Worm (Caenorhabditis elegans): ENCODE results near the gene C18A11.1.

The C18A11.1 gene

DNA sequence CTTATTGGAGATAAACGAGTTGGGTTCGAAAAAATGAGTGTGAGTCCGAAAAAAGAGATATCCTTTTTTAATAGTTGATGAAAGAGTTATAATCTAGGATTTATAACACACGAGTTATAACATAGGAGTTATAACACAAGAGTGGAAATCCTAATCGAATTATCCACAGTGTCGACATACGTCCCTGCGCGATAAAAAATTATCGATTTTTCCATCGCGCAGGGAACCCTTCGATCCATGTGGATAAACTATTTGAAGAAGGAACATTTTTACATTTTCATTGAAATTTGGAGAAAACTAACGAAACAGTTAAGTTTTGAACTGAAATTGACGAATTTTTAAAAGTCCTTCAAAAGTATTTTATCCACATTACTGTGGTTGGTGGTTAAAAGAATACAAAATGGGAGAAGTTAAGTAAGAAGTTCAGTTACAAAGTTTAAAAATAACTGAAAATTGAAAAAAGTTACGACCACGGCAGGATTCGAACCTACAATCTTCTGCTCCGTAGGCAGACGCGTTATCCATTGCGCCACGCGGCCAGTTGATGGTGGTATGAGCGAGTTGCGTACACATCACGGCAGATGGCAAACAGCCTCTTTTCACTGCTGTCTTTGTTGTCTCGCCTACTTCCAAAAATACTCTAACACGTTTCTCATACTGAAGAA, 32.8 kb upstream of the C18A11.1 start (continued):
- TF ChIP-seq Y75B8A.6 (GFP tag; IDR thresholded peaks at IDR 0.05) (peak; percentile 52; the same call in 1 of the 2 replicates), lin-15B (tag; optimal IDR thresholded peaks at IDR 0.05) (peak; percentile 22), fkh-10 (GFP tag; optimal IDR thresholded peaks at IDR 0.05) (peak; percentile 97), fos-1 (tag; optimal IDR thresholded peaks at IDR 0.05) (peak; percentile 93), snpc-4 (tag; optimal IDR thresholded peaks at IDR 0.05) (no peak), unc-130 (GFP tag; optimal IDR thresholded peaks at IDR 0.05) (no peak), pqm-1 (tag; optimal IDR thresholded peaks at IDR 0.05) (peak; percentile 61), F10B5.3 (tag; optimal IDR thresholded peaks at IDR 0.05) (peak; percentile 96), lim-7 (GFP tag; IDR thresholded peaks at IDR 0.05) (peak; percentile 94), aly-2 (tag; optimal IDR thresholded peaks at IDR 0.05) (no peak), nhr-25 (tag; optimal IDR thresholded peaks at IDR 0.05; ENCODE audit: borderline replicate concordance, insufficient read depth) (peak; percentile 88), snpc-1.2 (GFP tag; IDR thresholded peaks at IDR 0.05) (peak; percentile 83), ceh-62 (tag; optimal IDR thresholded peaks at IDR 0.05) (peak; percentile 5), php-3 (GFP tag; IDR thresholded peaks at IDR 0.05) (peak; percentile 98), skn-1 (tag; optimal IDR thresholded peaks at IDR 0.05) (no peak), F49E8.2 (tag; optimal IDR thresholded peaks at IDR 0.05; ENCODE audit: borderline replicate concordance) (peak; percentile 4)

DNA sequence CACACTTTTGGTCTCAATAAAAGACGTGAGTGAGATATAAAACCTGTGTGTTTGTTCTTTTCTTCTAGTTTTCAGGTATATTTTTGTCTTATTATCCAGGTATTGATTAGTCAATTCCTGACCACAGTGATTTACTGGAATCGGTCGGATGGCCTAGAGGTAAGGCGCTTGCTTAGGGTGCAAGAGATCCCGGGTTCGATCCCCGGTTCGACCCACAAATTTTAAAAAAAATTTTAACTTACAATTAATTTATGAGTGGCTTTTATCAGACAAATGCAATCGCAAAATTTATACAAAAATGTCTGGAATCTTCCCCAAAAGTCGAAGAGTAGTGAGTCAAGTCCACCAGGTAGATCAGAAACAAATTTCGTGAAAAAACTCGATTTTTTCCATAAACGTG, 31.8 kb upstream of the C18A11.1 start:
- TF ChIP-seq pha-4 (GFP tag; IDR thresholded peaks at IDR 0.05) (peak; percentile 46; the same call in 1 of the 2 replicates), pha-4 (tag; optimal IDR thresholded peaks at IDR 0.05) (no peak), ama-1 (optimal IDR thresholded peaks at IDR 0.05) (no peak), arid-1 (GFP tag; conservative IDR thresholded peaks at IDR 0.05) (0 out of 2 replicates have a peak, but pooled peaks have one; percentile 55), snpc-1.2 (GFP tag; IDR thresholded peaks at IDR 0.05) (peak; percentile 85)

DNA sequence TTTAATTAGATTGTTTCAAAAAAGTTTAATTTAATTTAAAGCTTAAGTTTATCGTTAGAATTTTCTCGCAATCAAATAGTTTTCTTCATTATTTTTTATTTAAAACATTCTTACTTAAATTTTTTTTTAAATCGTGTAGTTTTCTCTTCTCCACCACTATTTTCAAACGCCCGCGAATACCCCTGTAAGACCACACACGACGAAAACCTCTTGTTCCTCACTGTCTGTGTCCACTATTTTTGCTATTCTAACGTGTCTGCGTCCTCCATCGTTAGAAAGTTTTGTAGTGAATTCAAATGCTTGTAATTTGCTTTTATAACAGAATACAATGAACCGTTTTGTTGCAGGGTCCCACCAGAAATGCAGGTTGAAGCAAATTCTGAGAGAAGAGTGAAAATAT, 28.2 kb upstream of the C18A11.1 start, which contains the start of gene xol-1:
TSS of gene xol-1 (plus strand) at position 347 of the 400 bp plus-strand sequence.
- TF ChIP-seq mdl-1 (tag; optimal IDR thresholded peaks at IDR 0.05) = no peak
- peak; percentile 77 for TF ChIP-seq tra-1 (GFP tag; IDR thresholded peaks at IDR 0.05)

DNA sequence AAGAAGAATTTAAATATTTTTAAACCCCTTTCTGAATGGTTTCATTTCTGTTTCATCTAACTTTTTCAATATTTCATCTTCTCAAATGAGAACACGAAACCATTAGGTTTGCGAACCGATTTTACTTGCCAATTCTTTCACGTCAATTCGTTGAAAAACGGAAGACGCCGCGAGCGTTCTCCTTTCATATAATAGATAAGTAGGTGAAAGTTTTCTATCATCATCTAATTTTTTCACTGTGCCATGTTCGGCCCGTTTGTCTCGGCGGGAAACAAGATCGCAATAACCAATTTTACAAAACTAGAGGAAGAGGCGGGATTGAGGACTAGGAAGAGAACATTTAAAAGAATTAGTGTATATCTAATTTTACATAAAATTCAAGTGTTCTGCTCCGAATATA, 24.0 kb upstream of the C18A11.1 start, which contains the start of gene C18A11.4:
TSS of gene C18A11.4 (plus strand) at position 367 of the 400 bp plus-strand sequence.
- TF ChIP-seq ceh-82 (tag; optimal IDR thresholded peaks at IDR 0.05) = no peak

DNA sequence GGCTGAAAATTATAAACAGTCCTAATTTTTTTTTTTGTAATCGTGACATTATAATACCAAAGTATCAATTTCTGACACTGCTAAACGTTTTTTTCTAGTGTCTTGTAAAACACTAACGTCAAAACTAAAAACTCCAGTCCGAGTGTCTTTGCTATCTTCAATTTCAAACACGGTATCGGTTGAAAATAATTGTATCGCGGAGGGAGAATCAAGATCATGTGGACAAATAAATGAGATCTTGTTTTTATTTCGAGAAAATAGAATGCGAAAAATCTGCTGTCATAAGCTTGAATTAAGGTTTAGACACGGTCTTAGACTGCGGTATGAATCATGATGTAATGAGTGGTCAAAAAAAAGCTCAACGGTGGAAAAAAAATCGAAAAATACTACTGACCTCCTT, 20.5 kb upstream of the C18A11.1 start:
- TF ChIP-seq daf-16 (GFP tag; optimal IDR thresholded peaks at IDR 0.05) (peak in 1 of 2 experiments; percentile 15), daf-16 (tag; optimal IDR thresholded peaks at IDR 0.05) (no peak), F10B5.3 (tag; optimal IDR thresholded peaks at IDR 0.05) (peak; percentile 9), aha-1 (tag) (peak; percentile 43), egl-27 (tag; optimal IDR thresholded peaks at IDR 0.05) (no peak), Y75B8A.6 (GFP tag; IDR thresholded peaks at IDR 0.05) (no peak)

DNA sequence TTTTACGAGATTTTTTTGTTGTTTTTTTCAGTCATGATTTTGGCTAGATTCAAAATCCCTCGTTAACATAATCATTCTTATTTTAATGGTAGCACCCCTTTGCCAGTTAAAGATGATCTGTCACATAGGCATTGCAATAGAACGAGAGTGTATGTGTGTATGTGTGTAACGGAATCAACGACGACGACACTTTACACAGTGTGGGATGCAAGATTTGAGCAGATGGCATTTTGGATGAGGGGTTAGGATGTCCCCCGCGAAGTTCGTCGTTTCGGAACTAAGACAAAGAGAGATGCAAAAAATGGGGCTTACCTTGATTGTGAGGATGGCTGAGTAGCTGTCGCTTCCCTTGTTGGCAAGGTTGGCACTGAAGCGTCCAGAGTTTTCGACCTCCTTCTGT, 17.1 kb upstream of the C18A11.1 start:
- TF ChIP-seq nhr-25 (tag; optimal IDR thresholded peaks at IDR 0.05; ENCODE audit: borderline replicate concordance, insufficient read depth) = no peak
- no peak for TF ChIP-seq vab-7 (GFP tag; IDR thresholded peaks at IDR 0.05)
- TF ChIP-seq aha-1 (tag) = peak; percentile 44

DNA sequence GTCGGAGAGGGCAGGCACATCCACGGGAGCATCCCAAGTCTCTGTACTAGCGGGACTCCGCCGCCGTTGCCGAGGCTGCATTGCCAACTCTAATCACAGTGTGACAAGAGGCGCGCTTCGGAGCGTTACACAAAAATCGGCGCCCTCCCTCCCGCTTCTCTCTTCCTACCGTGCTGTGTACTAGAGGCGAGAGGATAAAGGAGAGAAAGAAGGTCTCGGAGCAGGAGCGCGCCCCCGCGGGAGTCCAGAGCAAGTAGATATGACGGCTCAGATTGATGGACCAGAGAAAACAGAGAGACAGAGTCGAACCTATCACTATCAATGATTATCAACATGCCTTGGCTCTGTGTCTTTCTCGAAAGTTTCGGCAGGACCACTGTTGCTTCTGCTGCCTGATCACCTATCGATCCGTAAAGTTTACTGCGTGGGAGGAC, 16.1 kb upstream of the C18A11.1 start:
- TF ChIP-seq ceh-20 (GFP tag; IDR thresholded peaks at IDR 0.05) (peak; percentile 62; the same call in 1 of the 2 replicates), T26A8.4 (GFP tag; IDR thresholded peaks at IDR 0.05) (no peak), daf-16 (GFP tag; optimal IDR thresholded peaks at IDR 0.05) (peak in 1 of 2 experiments; percentile 69), daf-16 (tag; optimal IDR thresholded peaks at IDR 0.05) (no peak), sdz-12 (GFP tag; optimal IDR thresholded peaks at IDR 0.05) (no peak), unc-62 (GFP tag; optimal IDR thresholded peaks at IDR 0.05 in 1 of 2) (peak in 1 of 2 experiments; percentile 73), unc-62 (tag; optimal IDR thresholded peaks at IDR 0.05) (no peak), aha-1 (tag) (peak; percentile 61), nhr-76 (tag; optimal IDR thresholded peaks at IDR 0.05) (no peak), ceh-82 (tag; optimal IDR thresholded peaks at IDR 0.05) (no peak), hlh-11 (tag; optimal IDR thresholded peaks at IDR 0.05) (peak; percentile 34), set-16 (GFP tag; IDR thresholded peaks at IDR 0.05) (peak; percentile 83), nhr-11 (tag; optimal IDR thresholded peaks at IDR 0.05) (peak; percentile 54)
